2 worm cellular contexts compared by ENCODE assay signal in genomic region chrV:13064164-13064563, ce11.
TF ChIP-seq lines count a peak whose summit lies in the region.

No protein-coding gene starts in this region.

TF ChIP-seq in whole organism, L4 larva, 104 proteins besides CTCF, POLR2A, EP300 and RAD21:
- TF ChIP-seq aha-1 (tag; lab: Kevin White, UChicago) (peak; percentile 56), duxl-1 (tag; optimal IDR thresholded peaks at IDR 0.05; lab: Kevin White, UChicago; ENCODE audit: poor library complexity) (no peak), ZK337.2 (GFP tag; IDR thresholded peaks at IDR 0.05; lab: Robert Waterston, UW) (no peak), daf-19 (GFP tag; conservative IDR thresholded peaks at IDR 0.05; lab: Robert Waterston, UW) (0 out of 2 replicates have a peak, but pooled peaks have one; percentile 13), mxl-2 (GFP tag; conservative IDR thresholded peaks at IDR 0.05; lab: Robert Waterston, UW) (no peak), ceh-44 (GFP tag; IDR thresholded peaks at IDR 0.05; lab: Robert Waterston, UW) (0 out of 2 replicates have a peak, but pooled peaks have one; percentile 31), F44E2.7 (GFP tag; IDR thresholded peaks at IDR 0.05; lab: Robert Waterston, UW) (no peak)

TF ChIP-seq in whole organism, young adult, 124 proteins besides CTCF, POLR2A, EP300 and RAD21:
- TF ChIP-seq ztf-18 (tag; optimal IDR thresholded peaks at IDR 0.05; lab: Kevin White, UChicago) (no peak), fkh-3 (tag; optimal IDR thresholded peaks at IDR 0.05; lab: Kevin White, UChicago) (no peak), ztf-3 (GFP tag; optimal IDR thresholded peaks at IDR 0.05; lab: Kevin White, UChicago) (no peak), snpc-4 (GFP tag; optimal IDR thresholded peaks at IDR 0.05; lab: Kevin White, UChicago) (peak; percentile 76), snpc-4 (tag; optimal IDR thresholded peaks at IDR 0.05; lab: Kevin White, UChicago) (peak in 3 of 4 experiments; percentile 75 to 93 (median 91)), unc-62 (GFP tag; optimal IDR thresholded peaks at IDR 0.05; lab: Kevin White, UChicago) (no peak), tbp1 (GFP tag; optimal IDR thresholded peaks at IDR 0.05; lab: Kevin White, UChicago) (peak; percentile 19), madf-3 (GFP tag; IDR thresholded peaks at IDR 0.05; lab: Robert Waterston, UW) (no peak), snpc-1.1 (tag; optimal IDR thresholded peaks at IDR 0.05; lab: Kevin White, UChicago; ENCODE audit: insufficient read depth) (peak; percentile 89), F49E8.2 (tag; optimal IDR thresholded peaks at IDR 0.05; lab: Kevin White, UChicago; ENCODE audit: insufficient read depth) (no peak), cebp-2 (GFP tag; IDR thresholded peaks at IDR 0.05; lab: Robert Waterston, UW) (0 out of 2 replicates have a peak, but pooled peaks have one; percentile 44), snpc-3.4 (tag; optimal IDR thresholded peaks at IDR 0.05; lab: Kevin White, UChicago) (peak; percentile 17), ztf-25 (GFP tag; IDR thresholded peaks at IDR 0.05; lab: Robert Waterston, UW) (no peak), akir-1 (GFP tag; optimal IDR thresholded peaks at IDR 0.05; lab: Kevin White, UChicago) (no peak), gei-17 (GFP tag; optimal IDR thresholded peaks at IDR 0.05; lab: Kevin White, UChicago) (no peak), nfyb-1 (GFP tag; IDR thresholded peaks at IDR 0.05; lab: Robert Waterston, UW) (no peak)
TF ChIP-seq in whole organism, young adult: peak in this region for 5.

Comparison
In these comparisons a context has a peak if more than half of its experiments do, and no peak if none do; other contexts are left out.
1. Of the 7 proteins assayed by ChIP-seq in both whole organism, young adult and whole organism, L4 larva: peak only in whole organism, young adult: snpc-4; only in whole organism, L4 larva: none; in both: none; in neither: 6.